Worm (Caenorhabditis elegans): ENCODE results near the gene F55E10.1.

- TF ChIP-seq ama-1 (optimal IDR thresholded peaks at IDR 0.05) (no peak), pqm-1 (tag; optimal IDR thresholded peaks at IDR 0.05) (no peak), unc-62 (GFP tag; optimal IDR thresholded peaks at IDR 0.05) (no peak), snpc-4 (tag; optimal IDR thresholded peaks at IDR 0.05) (no peak), fkh-8 (tag; optimal IDR thresholded peaks at IDR 0.05) (no peak), ceh-82 (tag; optimal IDR thresholded peaks at IDR 0.05) (no peak), ztf-11 (tag; optimal IDR thresholded peaks at IDR 0.05) (no peak)
Observed at ce11 chrX:8302299-8302698, 39.5 kb upstream of the F55E10.1 start, which contains the start of gene inx-5.

Measured in whole organism, L1 larva.